Worm (Caenorhabditis elegans): ENCODE measurements around the gene F35F10.5.

Gene F35F10.5

ce11 chrV:3269407-3269806 lies 15.3 kb upstream of the F35F10.5 start, which contains the start of gene T28A11.19:
Gene T28A11.19, minus strand, starts transcription at chrV:3269514.
- TF ChIP-seq F22D6.2 (tag; optimal IDR thresholded peaks at IDR 0.05) (no peak), lsl-1 (GFP tag; optimal IDR thresholded peaks at IDR 0.05) (no peak), ceh-91 (GFP tag; IDR thresholded peaks at IDR 0.05) (no peak), dpff-1 (tag; optimal IDR thresholded peaks at IDR 0.05) (no peak), hmg-1.2 (GFP tag; IDR thresholded peaks at IDR 0.05) (no peak), ets-4 (GFP tag; optimal IDR thresholded peaks at IDR 0.05) (no peak), ZK185.1 (tag; optimal IDR thresholded peaks at IDR 0.05; ENCODE audit: poor library complexity, severe bottlenecking) (no peak), rpc-1 (optimal IDR thresholded peaks at IDR 0.05) (no peak), rpc-1 (tag; optimal IDR thresholded peaks at IDR 0.05) (no peak), Y79H2A.3 (GFP tag; conservative IDR thresholded peaks at IDR 0.05) (no peak), C06A6.2 (GFP tag; conservative IDR thresholded peaks at IDR 0.05) (no peak), F10E7.11 (tag; optimal IDR thresholded peaks at IDR 0.05) (no peak), mes-4 (tag; optimal IDR thresholded peaks at IDR 0.05) (no peak), him-1 (tag; optimal IDR thresholded peaks at IDR 0.05) (no peak), attf-6 (GFP tag; IDR thresholded peaks at IDR 0.05) (no peak), atf-7 (tag; optimal IDR thresholded peaks at IDR 0.05) (no peak), zfh-2 (GFP tag; conservative IDR thresholded peaks at IDR 0.05) (no peak), tbx-9 (tag; optimal IDR thresholded peaks at IDR 0.05; ENCODE audit: borderline replicate concordance) (no peak), snpc-3.4 (tag; optimal IDR thresholded peaks at IDR 0.05) (no peak), lin-54 (GFP tag; optimal IDR thresholded peaks at IDR 0.05) (no peak)

- TF ChIP-seq tbp1 (GFP tag; optimal IDR thresholded peaks at IDR 0.05) = no peak
These were observed 11.6 kb upstream of the F35F10.5 start, which contains the start of gene T28A11.20 for ce11 chrV:3273156-3273555. Gene T28A11.20, minus strand, starts transcription at chrV:3273256.

- TF ChIP-seq sea-2 (GFP tag; IDR thresholded peaks at IDR 0.05) (no peak), rec-8 (tag; optimal IDR thresholded peaks at IDR 0.05) (no peak), Y79H2A.3 (GFP tag; conservative IDR thresholded peaks at IDR 0.05) (no peak), Y67H2A.10 (GFP tag; conservative IDR thresholded peaks at IDR 0.05) (no peak), ama-1 (optimal IDR thresholded peaks at IDR 0.05) (no peak), ama-1 (GFP tag; optimal IDR thresholded peaks at IDR 0.05) (no peak), lin-54 (GFP tag; optimal IDR thresholded peaks at IDR 0.05) (no peak), mxl-1 (tag; optimal IDR thresholded peaks at IDR 0.05) (no peak), pha-4 (tag; optimal IDR thresholded peaks at IDR 0.05) (no peak), hmg-20 (GFP tag; IDR thresholded peaks at IDR 0.05) (no peak), F57A8.1 (GFP tag; optimal IDR thresholded peaks at IDR 0.05) (no peak), ztf-26 (tag; optimal IDR thresholded peaks at IDR 0.05) (no peak), zfh-2 (GFP tag; conservative IDR thresholded peaks at IDR 0.05) (no peak), ceh-91 (GFP tag; IDR thresholded peaks at IDR 0.05) (no peak), attf-3 (GFP tag; conservative IDR thresholded peaks at IDR 0.05) (no peak)
These were observed 11.1 kb upstream of the F35F10.5 start, which contains the start of gene T28A11.4 for ce11 chrV:3273577-3274100. Gene T28A11.4, plus strand, starts transcription at chrV:3274050.

ce11 chrV:3275033-3275432 lies 9.7 kb upstream of the F35F10.5 start, which contains the start of gene T28A11.3:
Gene T28A11.3, plus strand, starts transcription at chrV:3275333.
- no peak for TF ChIP-seq ZK185.1 (tag; optimal IDR thresholded peaks at IDR 0.05; ENCODE audit: poor library complexity, severe bottlenecking)
- no peak for TF ChIP-seq T26A5.8 (tag; optimal IDR thresholded peaks at IDR 0.05)
- TF ChIP-seq madf-3 (GFP tag; IDR thresholded peaks at IDR 0.05) = no peak
- no peak for TF ChIP-seq sdz-38 (tag; optimal IDR thresholded peaks at IDR 0.05)
- no peak for TF ChIP-seq F39B2.1 (GFP tag; IDR thresholded peaks at IDR 0.05)
- TF ChIP-seq F57A8.1 (GFP tag; optimal IDR thresholded peaks at IDR 0.05) = no peak

Data from whole organism, young adult.